Fruit fly (Drosophila melanogaster) whole organism, pupa: ENCODE results near the gene scf.

Source experiments
- CG10348 ChIP-seq: fragments of 200-800 bp; sonication (Bioruptor generic); IDR thresholded peaks from 2 replicates; pipeline ENCODE4 v1.3.6; 2022; ENCODE audit warnings: missing biosample characterization, missing genetic modification characterization
- CG12605 ChIP-seq: fragments of 200-800 bp; sonication (Bioruptor generic); IDR thresholded peaks from 2 replicates; pipeline ENCODE4 v1.3.6; 2022; ENCODE audit warnings: missing biosample characterization, missing genetic modification characterization
- CG13204 ChIP-seq: fragments of 200-800 bp; sonication (Bioruptor generic); optimal IDR thresholded peaks from 2 replicates; lab custom pipeline; 2018; ENCODE audit warnings: missing biosample characterization, mild to moderate bottlenecking, missing genetic modification characterization, moderate library complexity
- CG14655 ChIP-seq: fragments of 200-800 bp; sonication (Bioruptor generic); optimal IDR thresholded peaks from 3 replicates; lab custom pipeline; 2017; ENCODE audit warnings: mild to moderate bottlenecking, missing biosample characterization, missing genetic modification reagents, missing genetic modification characterization
- CG15710 ChIP-seq: fragments of 200-800 bp; sonication (Bioruptor generic); optimal IDR thresholded peaks from 2 replicates; lab custom pipeline; 2018; ENCODE audit warnings: missing biosample characterization, mild to moderate bottlenecking, missing genetic modification characterization, moderate library complexity
- CG17806 ChIP-seq: fragments of 200-800 bp; sonication (Bioruptor generic); optimal IDR thresholded peaks from 2 replicates; lab custom pipeline; 2018; ENCODE audit warnings: missing biosample characterization, mild to moderate bottlenecking, missing genetic modification characterization, moderate library complexity
- CG32121 ChIP-seq: fragments of 200-800 bp; sonication (Bioruptor generic); IDR thresholded peaks from 2 replicates; pipeline ENCODE4 v1.3.6; 2022; ENCODE audit warnings: missing biosample characterization, missing genetic modification characterization
- CG34367 ChIP-seq: fragments of 200-800 bp; sonication (Bioruptor generic); optimal IDR thresholded peaks from 2 replicates; lab custom pipeline; 2018; ENCODE audit warnings: missing biosample characterization, mild to moderate bottlenecking, missing genetic modification characterization
- CG4496 ChIP-seq: fragments of 200-800 bp; sonication (Bioruptor generic); IDR thresholded peaks from 3 replicates; pipeline ENCODE4 v1.3.6; 2022; ENCODE audit warnings: missing biosample characterization, missing genetic modification characterization
- CG8159 ChIP-seq: fragments of 200-800 bp; sonication (Bioruptor generic); optimal IDR thresholded peaks from 3 replicates; lab custom pipeline; 2018; ENCODE audit warnings: missing biosample characterization, mild to moderate bottlenecking, missing genetic modification characterization, moderate library complexity
- CG8301 ChIP-seq: fragments of 200-800 bp; sonication (Bioruptor generic); optimal IDR thresholded peaks from 2 replicates; lab custom pipeline; 2018; ENCODE audit warnings: missing biosample characterization, mild to moderate bottlenecking, missing genetic modification characterization
- CG9948 ChIP-seq: fragments of 200-800 bp; sonication (Bioruptor generic); optimal IDR thresholded peaks from 2 replicates; lab custom pipeline; 2018; ENCODE audit warnings: missing biosample characterization, mild to moderate bottlenecking, missing genetic modification characterization, moderate library complexity
- D1 ChIP-seq: fragments of 200-800 bp; sonication (Bioruptor generic); optimal IDR thresholded peaks from 2 replicates; lab custom pipeline; 2018; ENCODE audit warnings: missing biosample characterization, mild to moderate bottlenecking, missing genetic modification characterization, moderate library complexity
- EcR ChIP-seq: fragments of 200-800 bp; sonication (Bioruptor generic); optimal IDR thresholded peaks from 3 replicates; lab custom pipeline; 2019; ENCODE audit warnings: missing biosample characterization, missing genetic modification characterization, mild to moderate bottlenecking, moderate library complexity, missing genetic modification reagents
- Ets98B ChIP-seq: fragments of 200-800 bp; sonication (Bioruptor generic); IDR thresholded peaks from 2 replicates; pipeline ENCODE4 v1.3.6; 2022; ENCODE audit warnings: missing biosample characterization, missing genetic modification characterization
- Pif1A ChIP-seq: fragments of 200-800 bp; sonication (Bioruptor generic); optimal IDR thresholded peaks from 3 replicates; lab custom pipeline; 2016; ENCODE audit warnings: missing biosample characterization, missing genetic modification characterization
- Pif1B ChIP-seq: fragments of 200-800 bp; sonication (Bioruptor generic); optimal IDR thresholded peaks from 3 replicates; lab custom pipeline; 2016; ENCODE audit warnings: missing biosample characterization, missing genetic modification characterization
- Snoo ChIP-seq: fragments of 200-800 bp; sonication (Bioruptor generic); optimal IDR thresholded peaks from 3 replicates; lab custom pipeline; 2017; ENCODE audit warnings: missing biosample characterization, mild to moderate bottlenecking, missing genetic modification characterization, inconsistent platforms
- fd96Ca ChIP-seq: fragments of 200-800 bp; sonication (Bioruptor generic); IDR thresholded peaks from 3 replicates; pipeline ENCODE4 v1.3.6; 2022; ENCODE audit warnings: missing biosample characterization, missing genetic modification characterization
- gl ChIP-seq: fragments of 200-800 bp; sonication (Bioruptor generic); optimal IDR thresholded peaks from 2 replicates; lab custom pipeline; 2018; ENCODE audit warnings: missing biosample characterization, mild to moderate bottlenecking, missing genetic modification characterization
- rn ChIP-seq: fragments of 200-800 bp; sonication (Bioruptor generic); IDR thresholded peaks from 2 replicates; pipeline ENCODE4 v1.3.6; 2022; ENCODE audit warnings: missing biosample characterization, missing genetic modification characterization

Gene scf

DNA sequence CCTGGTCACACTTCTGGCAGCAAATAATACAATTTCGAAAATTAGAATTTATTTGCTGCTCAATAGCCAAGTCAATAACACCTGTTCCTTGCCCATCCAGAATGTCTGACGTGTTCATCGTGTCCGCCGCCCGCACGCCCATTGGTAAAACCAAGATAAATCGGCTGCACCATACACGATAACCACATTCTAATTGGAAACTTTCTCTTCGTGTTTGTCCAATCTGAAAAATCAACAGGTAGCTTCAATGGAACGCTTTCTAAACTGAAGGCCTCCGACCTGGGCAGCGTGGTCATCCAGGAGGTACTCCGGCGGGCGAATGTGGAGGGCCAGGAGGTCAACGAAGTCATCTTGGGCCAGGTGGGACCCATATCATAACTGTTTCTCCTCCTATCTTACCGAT, 4.5 kb downstream of the scf start:
- no peak for TF ChIP-seq CG13204 (GFP tag; lab: Kevin White, UChicago)
- TF ChIP-seq CG32121 (GFP tag; lab: Robert Waterston, UW) = no peak
- no peak for TF ChIP-seq gl (tag; lab: Kevin White, UChicago)
- TF ChIP-seq EcR (GFP tag; lab: Kevin White, UChicago) = no peak
- no peak for TF ChIP-seq rn (GFP tag; lab: Robert Waterston, UW)
- TF ChIP-seq CG9948 (tag; lab: Kevin White, UChicago) = no peak
- TF ChIP-seq CG8159 (tag; lab: Kevin White, UChicago) = no peak
- no peak for TF ChIP-seq Snoo (tag; lab: Kevin White, UChicago)
- no peak for TF ChIP-seq fd96Ca (GFP tag; lab: Robert Waterston, UW)
- no peak for TF ChIP-seq CG34367 (tag; lab: Kevin White, UChicago)
- no peak for TF ChIP-seq D1 (tag; lab: Kevin White, UChicago)
- no peak for TF ChIP-seq Pif1A (GFP tag; lab: Kevin White, UChicago)
- no peak for TF ChIP-seq CG10348
- TF ChIP-seq Pif1B (GFP tag; lab: Kevin White, UChicago) = no peak
- no peak for TF ChIP-seq Ets98B (GFP tag; lab: Robert Waterston, UW)

DNA sequence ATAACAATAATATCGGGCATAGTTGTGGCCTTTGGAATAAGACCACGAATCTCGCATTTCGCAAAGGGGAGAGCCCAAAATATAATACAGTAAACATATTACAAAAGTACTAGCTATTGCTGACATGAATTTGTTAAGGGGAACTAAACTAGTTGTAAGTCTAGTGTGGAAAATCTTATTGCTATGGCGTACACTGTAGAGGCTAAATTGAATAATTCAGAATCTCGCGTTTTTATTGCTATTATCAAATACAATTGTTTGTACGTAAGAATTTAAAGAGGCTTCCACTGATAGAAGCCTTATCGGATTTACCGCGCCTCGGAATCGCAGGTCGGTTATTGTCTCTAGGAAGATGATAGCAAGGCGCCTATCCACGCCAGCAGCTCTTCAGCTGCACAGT, 6.8 kb downstream of the scf start:
- TF ChIP-seq CG32121 (GFP tag; lab: Robert Waterston, UW) = no peak
- TF ChIP-seq, all 21 proteins: peak for 0

DNA sequence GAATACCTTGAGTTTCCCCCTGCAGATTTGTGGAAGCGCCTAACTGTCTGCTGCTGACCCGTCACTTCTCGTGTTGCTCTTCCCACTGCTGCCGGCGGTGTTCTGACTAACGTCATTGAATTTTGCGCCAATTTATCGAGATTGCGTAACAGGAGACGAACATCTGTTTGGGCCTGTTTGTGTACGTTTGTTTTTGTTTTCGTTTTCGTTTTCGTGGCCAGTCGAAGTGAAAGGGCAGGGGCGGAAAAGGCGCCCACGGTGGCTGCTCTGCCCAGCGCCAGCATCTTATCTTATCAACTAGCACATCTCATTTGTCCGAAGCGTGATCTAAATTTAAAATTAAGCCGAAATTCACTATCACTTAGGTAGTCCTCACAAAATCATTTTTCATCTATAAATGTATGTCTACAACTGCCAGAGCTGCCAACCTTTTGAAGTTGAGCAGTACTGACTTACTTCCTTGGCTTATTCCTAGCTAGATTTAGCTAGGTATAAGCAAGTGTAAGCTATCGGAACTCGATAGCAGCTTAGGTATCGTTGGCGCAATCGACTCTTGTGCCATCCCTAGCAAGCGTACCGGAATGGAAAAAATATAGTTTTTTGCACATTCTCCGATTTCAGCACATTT, 8.6 kb downstream of the scf start, which contains the start of the genes Ctr9 and Nt5a:
TSS of gene Ctr9 (plus strand) at position 220 of the 628 bp plus-strand sequence.
TSS of gene Nt5a (minus strand) at position 414 of the 628 bp plus-strand sequence.
- TF ChIP-seq CG15710 (tag; lab: Kevin White, UChicago) = peak; percentile 23
- TF ChIP-seq EcR (GFP tag; lab: Kevin White, UChicago) = peak; percentile 25
- TF ChIP-seq CG8159 (tag; lab: Kevin White, UChicago) = no peak
- peak; percentile 13; the same call in 1 of the 2 replicates for TF ChIP-seq CG32121 (GFP tag; lab: Robert Waterston, UW)
- TF ChIP-seq CG4496 (GFP tag; lab: Robert Waterston, UW) = peak; percentile 9; the same call in 1 of the 3 replicates
- no peak for TF ChIP-seq gl (tag; lab: Kevin White, UChicago)
- peak; percentile 41 for TF ChIP-seq Ets98B (GFP tag; lab: Robert Waterston, UW)
- TF ChIP-seq fd96Ca (GFP tag; lab: Robert Waterston, UW) = peak; percentile 49; the same call in 1 of the 3 replicates
- TF ChIP-seq CG8301 (tag; lab: Kevin White, UChicago) = no peak
- TF ChIP-seq, all 21 proteins: peak for 6

DNA sequence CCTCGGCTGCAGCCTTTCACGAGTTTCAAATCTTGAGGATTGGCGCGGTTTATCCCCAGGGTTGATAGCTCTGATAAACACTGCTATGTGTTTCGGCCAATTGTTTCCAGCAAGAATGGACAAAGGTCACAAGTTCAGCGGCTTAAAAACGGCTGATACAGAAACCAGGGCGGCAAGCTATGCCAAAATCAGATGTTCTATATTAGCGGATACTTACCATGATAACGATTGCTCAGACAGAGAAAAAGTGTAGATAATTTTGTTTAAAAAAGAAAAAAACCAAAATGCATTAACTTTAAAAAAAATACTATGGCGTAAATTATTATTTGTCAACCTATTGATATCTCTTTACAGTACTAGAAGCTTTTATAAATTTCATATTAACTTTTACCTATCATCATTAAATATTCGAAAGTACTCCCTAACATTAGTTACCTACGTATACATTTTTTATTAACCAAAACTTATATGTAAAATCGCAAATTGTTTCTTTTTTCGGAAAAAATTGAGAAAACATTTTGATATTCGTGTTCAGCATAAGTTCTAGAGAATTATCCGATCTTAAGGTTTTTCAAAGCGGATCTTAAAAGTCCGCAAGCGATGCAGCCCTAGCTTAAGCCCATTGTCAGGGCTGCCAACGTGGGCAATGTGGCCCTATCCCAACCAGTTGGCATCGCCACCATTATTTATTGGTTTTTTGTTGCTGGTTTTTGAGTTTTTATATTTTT, 14.7 kb downstream of the scf start, which contains the start of the genes sturkopf and Herc4:
TSS of gene sturkopf (minus strand) at position 339 of the 728 bp plus-strand sequence.
TSS of gene Herc4 (plus strand) at position 658 of the 728 bp plus-strand sequence.
- TF ChIP-seq gl (tag; lab: Kevin White, UChicago) = no peak
- no peak for TF ChIP-seq CG13204 (GFP tag; lab: Kevin White, UChicago)
- peak; percentile 64 for TF ChIP-seq CG9948 (tag; lab: Kevin White, UChicago)
- no peak for TF ChIP-seq rn (GFP tag; lab: Robert Waterston, UW)
- peak; percentile 54 for TF ChIP-seq CG12605 (GFP tag; lab: Robert Waterston, UW)
- peak; percentile 63 for TF ChIP-seq CG8301 (tag; lab: Kevin White, UChicago)
- TF ChIP-seq Pif1A (GFP tag; lab: Kevin White, UChicago) = no peak
- TF ChIP-seq CG14655 (GFP tag; lab: Kevin White, UChicago) = no peak
- TF ChIP-seq CG15710 (tag; lab: Kevin White, UChicago) = peak; percentile 75
- peak; percentile 39 for TF ChIP-seq CG34367 (tag; lab: Kevin White, UChicago)
- peak; percentile 60 for TF ChIP-seq fd96Ca (GFP tag; lab: Robert Waterston, UW)
- TF ChIP-seq CG32121 (GFP tag; lab: Robert Waterston, UW) = 0 out of 2 replicates have a peak, but pooled peaks have one; percentile 24
- no peak for TF ChIP-seq Pif1B (GFP tag; lab: Kevin White, UChicago)
- TF ChIP-seq EcR (GFP tag; lab: Kevin White, UChicago) = peak; percentile 68
- TF ChIP-seq D1 (tag; lab: Kevin White, UChicago) = no peak
- peak; percentile 59; the same call in 2 of the 3 replicates for TF ChIP-seq CG4496 (GFP tag; lab: Robert Waterston, UW)
- peak; percentile 90 for TF ChIP-seq Snoo (tag; lab: Kevin White, UChicago)
- peak; percentile 68 for TF ChIP-seq CG8159 (tag; lab: Kevin White, UChicago)
- TF ChIP-seq CG10348 = no peak
- TF ChIP-seq Ets98B (GFP tag; lab: Robert Waterston, UW) = peak; percentile 44
- peak; percentile 18 for TF ChIP-seq CG17806 (tag; lab: Kevin White, UChicago)

DNA sequence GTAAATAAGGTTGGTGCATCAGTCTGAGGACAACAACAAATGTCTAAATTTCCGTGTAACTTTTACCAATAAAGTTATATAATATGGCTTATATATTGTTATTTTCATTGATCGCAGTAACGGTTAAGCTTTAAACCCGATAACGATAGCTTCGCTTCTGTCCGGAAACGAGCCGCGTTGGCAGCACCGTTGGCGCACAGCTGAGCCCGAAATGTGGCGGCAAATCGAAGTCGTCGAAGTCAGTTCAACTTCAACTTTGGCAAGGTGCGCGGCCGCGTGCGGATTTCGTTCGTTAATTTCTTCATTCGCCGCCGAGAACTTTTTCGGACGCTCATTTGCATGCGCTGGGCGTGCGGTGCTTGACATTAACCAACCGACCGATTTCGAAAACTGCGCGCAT, 19.8 kb downstream of the scf start, which contains the start of gene Myo61F:
TSS of gene Myo61F (plus strand) at position 240 of the 400 bp plus-strand sequence.
- TF ChIP-seq Ets98B (GFP tag; lab: Robert Waterston, UW) = no peak
- TF ChIP-seq CG4496 (GFP tag; lab: Robert Waterston, UW) = 0 out of 3 replicates have a peak, but pooled peaks have one; percentile 36
- no peak for TF ChIP-seq gl (tag; lab: Kevin White, UChicago)
- TF ChIP-seq CG14655 (GFP tag; lab: Kevin White, UChicago) = no peak
- no peak for TF ChIP-seq CG8301 (tag; lab: Kevin White, UChicago)
